Fruit fly (Drosophila melanogaster): ENCODE data around the gene CG11911.

CG11911 gene

dm6 chr2L:294452-295362 lies 26.3 kb downstream of the CG11911 start, which contains the start of the genes U2af38 and Stip1 (continued):
- TF ChIP-seq MESR4 (GFP tag; optimal IDR thresholded peaks at IDR 0.05) (peak; percentile 80), CG42726 (GFP tag; IDR thresholded peaks at IDR 0.05; ENCODE audit: partially characterized antibody) (0 out of 2 replicates have a peak, but pooled peaks have one; percentile 16), Fer2 (tag; optimal IDR thresholded peaks at IDR 0.05) (peak; percentile 11), ssp (GFP tag; IDR thresholded peaks at IDR 0.05) (0 out of 2 replicates have a peak, but pooled peaks have one; percentile 12), Antp (GFP tag; optimal IDR thresholded peaks at IDR 0.05) (peak; percentile 26), CG2712 (tag; optimal IDR thresholded peaks at IDR 0.05) (peak; percentile 48), gfzf (GFP tag; optimal IDR thresholded peaks at IDR 0.05) (peak; percentile 56), sd (tag; optimal IDR thresholded peaks at IDR 0.05) (peak; percentile 59), nerfin-1 (tag; optimal IDR thresholded peaks at IDR 0.05) (peak; percentile 7), CG4707 (GFP tag; optimal IDR thresholded peaks at IDR 0.05) (no peak), bigmax (GFP tag; optimal IDR thresholded peaks at IDR 0.05) (peak; percentile 55), CG10543 (GFP tag; optimal IDR thresholded peaks at IDR 0.05) (peak; percentile 66), Med (GFP tag) (peak; percentile 73), YL-1 (GFP tag; optimal IDR thresholded peaks at IDR 0.05) (peak; percentile 84), CG16813 (GFP tag; IDR thresholded peaks at IDR 0.05; ENCODE audit: partially characterized antibody) (peak; percentile 70), vfl (GFP tag; optimal IDR thresholded peaks at IDR 0.05) (peak; percentile 12), CG11398 (GFP tag; optimal IDR thresholded peaks at IDR 0.05) (no peak), pita (GFP tag; optimal IDR thresholded peaks at IDR 0.05) (peak; percentile 76), CG8924 (tag; optimal IDR thresholded peaks at IDR 0.05) (peak; percentile 47), gem (tag; optimal IDR thresholded peaks at IDR 0.05) (peak; percentile 50), Lhr (GFP tag; optimal IDR thresholded peaks at IDR 0.05) (peak; percentile 35), CG5180 (GFP tag; optimal IDR thresholded peaks at IDR 0.05) (no peak), Hr3 (GFP tag; optimal IDR thresholded peaks at IDR 0.05) (peak; percentile 8), CG31441 (GFP tag; IDR thresholded peaks at IDR 0.05) (peak; percentile 43; the same call in 1 of the 2 replicates), rib (GFP tag; IDR thresholded peaks at IDR 0.05) (peak; percentile 63), unc-4 (GFP tag; IDR thresholded peaks at IDR 0.05; ENCODE audit: partially characterized antibody) (peak; percentile 76), CG14965 (GFP tag; optimal IDR thresholded peaks at IDR 0.05; ENCODE audit: borderline replicate concordance) (no peak), Chrac-16 (GFP tag; optimal IDR thresholded peaks at IDR 0.05) (peak; percentile 2), CG3065 (GFP tag; optimal IDR thresholded peaks at IDR 0.05) (no peak), dm (GFP tag; optimal IDR thresholded peaks at IDR 0.05) (peak; percentile 8), CG30403 (GFP tag; optimal IDR thresholded peaks at IDR 0.05) (peak; percentile 28), Opbp (GFP tag; IDR thresholded peaks at IDR 0.05; ENCODE audit: partially characterized antibody) (peak; percentile 4; the same call in 1 of the 3 replicates), row (GFP tag; IDR thresholded peaks at IDR 0.05) (peak; percentile 58), bbx (GFP tag; IDR thresholded peaks at IDR 0.05; ENCODE audit: partially characterized antibody) (peak; percentile 66), CG13296 (GFP tag; optimal IDR thresholded peaks at IDR 0.05) (peak; percentile 30), mam (GFP tag; optimal IDR thresholded peaks at IDR 0.05) (peak; percentile 15), gsb-n (tag; optimal IDR thresholded peaks at IDR 0.05) (no peak), CG12391 (tag; optimal IDR thresholded peaks at IDR 0.05) (peak; percentile 64), ind (GFP tag; optimal IDR thresholded peaks at IDR 0.05) (peak; percentile 4), trem (tag; optimal IDR thresholded peaks at IDR 0.05) (peak; percentile 76), lola (GFP tag; optimal IDR thresholded peaks at IDR 0.05) (peak in 1 of 3 experiments; percentile 12), jigr1 (GFP tag; IDR thresholded peaks at IDR 0.05) (peak; percentile 69; the same call in 1 of the 3 replicates), NFAT (GFP tag; IDR thresholded peaks at IDR 0.05) (peak; percentile 62), klu (GFP tag; IDR thresholded peaks at IDR 0.05) (no peak), CG8290 (GFP tag; optimal IDR thresholded peaks at IDR 0.05) (peak; percentile 2), CG8290 (tag; optimal IDR thresholded peaks at IDR 0.05) (peak in 1 of 2 experiments; percentile 20), Awh (GFP tag; IDR thresholded peaks at IDR 0.05) (no peak)
